Fruit fly (Drosophila melanogaster): Measurements from ENCODE around the gene kuk.

The kuk gene

DNA sequence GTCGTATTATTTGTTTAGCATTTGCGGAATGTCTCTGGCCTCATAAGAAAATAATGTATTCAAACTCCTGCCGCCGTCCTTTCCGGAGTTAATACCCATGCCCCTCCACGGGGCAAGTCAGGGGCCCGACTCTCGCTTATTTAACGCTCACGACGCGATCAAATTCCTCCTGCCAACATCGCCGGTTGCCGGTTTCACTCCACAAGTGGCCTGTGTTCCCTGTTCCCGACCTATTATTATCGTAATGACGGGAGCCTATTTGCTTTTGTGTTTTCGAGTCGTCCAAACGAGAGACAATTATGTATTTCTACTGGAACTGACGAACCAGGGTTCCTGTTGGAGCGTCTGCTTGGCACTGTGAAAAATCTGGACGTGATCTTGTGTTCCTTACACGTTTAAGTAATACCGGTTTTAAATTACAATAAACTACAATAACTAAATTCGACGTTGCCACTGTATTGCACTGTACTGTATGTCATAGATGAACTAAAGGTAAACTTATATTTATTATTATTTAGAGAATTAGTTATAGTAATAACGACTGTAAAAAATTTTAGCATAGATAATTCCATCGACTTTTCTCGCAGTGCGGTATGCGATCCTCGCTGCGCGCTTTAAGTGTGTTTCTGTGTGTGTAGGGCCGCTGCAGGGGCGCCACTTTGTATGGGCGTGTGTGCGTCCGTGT, 27.4 kb upstream of the kuk start (continued):
- TF ChIP-seq croc (GFP tag; conservative IDR thresholded peaks at IDR 0.05) = peak; percentile 46; the same call in 2 of the 3 replicates
- TF ChIP-seq Dek (tag; optimal IDR thresholded peaks at IDR 0.05) = no peak
- TF ChIP-seq CG6791 (GFP tag; IDR thresholded peaks at IDR 0.05; ENCODE audit: partially characterized antibody) = no peak
- TF ChIP-seq CG4424 (GFP tag; optimal IDR thresholded peaks at IDR 0.05) = peak; percentile 63
- TF ChIP-seq CG4404 (GFP tag; IDR thresholded peaks at IDR 0.05) = no peak; the same call in none of the 2 replicates
- peak; percentile 5 for TF ChIP-seq Kr (GFP tag; optimal IDR thresholded peaks at IDR 0.05)
- TF ChIP-seq CG1602 (GFP tag; optimal IDR thresholded peaks at IDR 0.05) = peak; percentile 52
- TF ChIP-seq maf-S (GFP tag; optimal IDR thresholded peaks at IDR 0.05) = no peak
- TF ChIP-seq CG6254 (GFP tag; optimal IDR thresholded peaks at IDR 0.05) = peak; percentile 33
- peak; percentile 75 for TF ChIP-seq Ets65A (GFP tag)
- no peak for TF ChIP-seq Lpt (GFP tag; optimal IDR thresholded peaks at IDR 0.05)
- peak; percentile 89 for TF ChIP-seq CG9727 (GFP tag; optimal IDR thresholded peaks at IDR 0.05)
- TF ChIP-seq CTCF (GFP tag; optimal IDR thresholded peaks at IDR 0.05) = no peak
- peak; percentile 3 for TF ChIP-seq Atf3 (GFP tag; optimal IDR thresholded peaks at IDR 0.05)
- no peak for TF ChIP-seq gce (GFP tag; IDR thresholded peaks at IDR 0.05)
- TF ChIP-seq NC2α (GFP tag; optimal IDR thresholded peaks at IDR 0.05) = no peak
- TF ChIP-seq fd96Cb (tag; optimal IDR thresholded peaks at IDR 0.05) = peak; percentile 38
- peak; percentile 51 for TF ChIP-seq CG1603 (tag; optimal IDR thresholded peaks at IDR 0.05)
- TF ChIP-seq CG1529 (GFP tag; optimal IDR thresholded peaks at IDR 0.05) = peak; percentile 50
- TF ChIP-seq kah (GFP tag; optimal IDR thresholded peaks at IDR 0.05) = peak; percentile 79
- TF ChIP-seq hbn (GFP tag; IDR thresholded peaks at IDR 0.05; ENCODE audit: partially characterized antibody) = no peak
- TF ChIP-seq CG11696 (GFP tag; IDR thresholded peaks at IDR 0.05) = no peak
- no peak for TF ChIP-seq dpn (GFP tag; optimal IDR thresholded peaks at IDR 0.05)
- no peak for TF ChIP-seq ttk (GFP tag; IDR thresholded peaks at IDR 0.05)
- TF ChIP-seq fru (optimal IDR thresholded peaks at IDR 0.05) = no peak
- TF ChIP-seq CG16813 (GFP tag; IDR thresholded peaks at IDR 0.05; ENCODE audit: partially characterized antibody) = no peak
- TF ChIP-seq CG15601 (tag; optimal IDR thresholded peaks at IDR 0.05) = peak; percentile 12
- TF ChIP-seq CoRest (tag; optimal IDR thresholded peaks at IDR 0.05) = peak; percentile 45
- no peak for TF ChIP-seq CG8089 (GFP tag; optimal IDR thresholded peaks at IDR 0.05)
- TF ChIP-seq wek (GFP tag; optimal IDR thresholded peaks at IDR 0.05) = no peak
- peak; percentile 36 for TF ChIP-seq tio (GFP tag; optimal IDR thresholded peaks at IDR 0.05)
- no peak for TF ChIP-seq CG3065 (GFP tag; optimal IDR thresholded peaks at IDR 0.05)
- peak; percentile 13; the same call in 1 of the 2 replicates for TF ChIP-seq lmd (GFP tag; IDR thresholded peaks at IDR 0.05)
- no peak for TF ChIP-seq CG17612 (GFP tag; IDR thresholded peaks at IDR 0.05)
- no peak for TF ChIP-seq schlank (tag; optimal IDR thresholded peaks at IDR 0.05)
- TF ChIP-seq CG17361 (GFP tag; IDR thresholded peaks at IDR 0.05) = peak; percentile 66
- no peak for TF ChIP-seq exex (tag; optimal IDR thresholded peaks at IDR 0.05)
- TF ChIP-seq CG3281 (GFP tag; optimal IDR thresholded peaks at IDR 0.05) = no peak
- TF ChIP-seq CG5953 (GFP tag; IDR thresholded peaks at IDR 0.05) = no peak
- peak; percentile 69 for TF ChIP-seq CG13775 (GFP tag; optimal IDR thresholded peaks at IDR 0.05)
- peak; percentile 39 for TF ChIP-seq Hr3 (GFP tag; optimal IDR thresholded peaks at IDR 0.05)
- TF ChIP-seq ara (GFP tag; IDR thresholded peaks at IDR 0.05) = 0 out of 2 replicates have a peak, but pooled peaks have one; percentile 42
- no peak for TF ChIP-seq ind (GFP tag; optimal IDR thresholded peaks at IDR 0.05)
- peak; percentile 49 for TF ChIP-seq CG10209 (GFP tag; optimal IDR thresholded peaks at IDR 0.05)
- peak; percentile 10 for TF ChIP-seq jumu (GFP tag; optimal IDR thresholded peaks at IDR 0.05)
- no peak for TF ChIP-seq da (GFP tag; optimal IDR thresholded peaks at IDR 0.05)
- peak; percentile 18 for TF ChIP-seq tup (GFP tag; optimal IDR thresholded peaks at IDR 0.05)
- no peak for TF ChIP-seq Scr (GFP tag; IDR thresholded peaks at IDR 0.05; ENCODE audit: partially characterized antibody)
- TF ChIP-seq dan (GFP tag; IDR thresholded peaks at IDR 0.05) = no peak; the same call in 1 of the 2 replicates
- TF ChIP-seq lola (GFP tag; optimal IDR thresholded peaks at IDR 0.05) = peak in 1 of 3 experiments; percentile 88
- TF ChIP-seq MTF-1 (GFP tag; optimal IDR thresholded peaks at IDR 0.05; ENCODE audit: borderline replicate concordance) = no peak

Measured in whole organism, embryonic.